Worm (Caenorhabditis elegans) whole organism, late embryonic: Measurements from ENCODE around the gene anmt-1.

Source experiments
- C08G9.2 ChIP-seq: sonication (generic microtip); optimal IDR thresholded peaks from 2 replicates; lab custom pipeline; 2016; ENCODE audit warnings: mild to moderate bottlenecking, missing genetic modification characterization, moderate library complexity, missing compliant biosample characterization
- C38D4.7 ChIP-seq: fragments of 200-800 bp; sonication (Bioruptor generic); optimal IDR thresholded peaks from 2 replicates; lab custom pipeline; 2018; ENCODE audit warnings: mild to moderate bottlenecking, missing genetic modification characterization, moderate library complexity, missing compliant biosample characterization
- K09A11.1 ChIP-seq: sonication (generic microtip); optimal IDR thresholded peaks from 2 replicates; lab custom pipeline; 2017; ENCODE audit warnings: antibody characterized with exemption, mild to moderate bottlenecking, missing genetic modification characterization, missing compliant biosample characterization; ENCODE audit not compliant: insufficient read depth
- T23F11.4 ChIP-seq: fragments of 200-800 bp; sonication (Bioruptor generic); optimal IDR thresholded peaks from 2 replicates; lab custom pipeline; 2018; ENCODE audit warnings: mild to moderate bottlenecking, missing genetic modification characterization, missing compliant biosample characterization
- ahr-1 ChIP-seq: sonication (generic microtip); optimal IDR thresholded peaks from 2 replicates; lab custom pipeline; 2016; ENCODE audit warnings: missing genetic modification characterization, missing compliant biosample characterization
- ama-1 ChIP-seq: fragments of 150-350 bp; optimal IDR thresholded peaks from 2 replicates; lab custom pipeline; 2014
- ceh-14 ChIP-seq: sonication (generic microtip); optimal IDR thresholded peaks from 2 replicates; lab custom pipeline; 2016; ENCODE audit warnings: missing genotype, missing genetic modification characterization, missing compliant biosample characterization
- ceh-2 ChIP-seq: sonication (generic microtip); optimal IDR thresholded peaks from 2 replicates; lab custom pipeline; 2016; ENCODE audit warnings: missing genotype, missing genetic modification characterization, missing compliant biosample characterization
- ceh-22 ChIP-seq: sonication (generic microtip); optimal IDR thresholded peaks from 2 replicates; lab custom pipeline; 2017; ENCODE audit warnings: missing biosample characterization, missing genetic modification characterization
- ceh-31 ChIP-seq: sonication (generic microtip); optimal IDR thresholded peaks from 2 replicates; lab custom pipeline; 2016; ENCODE audit warnings: missing genetic modification characterization, missing compliant biosample characterization
- ceh-34 ChIP-seq: sonication (generic microtip); optimal IDR thresholded peaks from 2 replicates; lab custom pipeline; 2016; ENCODE audit warnings: mild to moderate bottlenecking, missing genetic modification characterization, missing compliant biosample characterization
- ceh-45 ChIP-seq: fragments of 200-800 bp; sonication (Bioruptor generic); IDR thresholded peaks from 2 replicates; pipeline ENCODE4 v1.3.6; 2022; ENCODE audit warnings: missing genetic modification reagents, missing genetic modification characterization, missing compliant biosample characterization
- ceh-48 ChIP-seq: sonication (generic microtip); optimal IDR thresholded peaks from 2 replicates; lab custom pipeline; 2016; ENCODE audit warnings: missing genetic modification characterization, inconsistent platforms, missing compliant biosample characterization
- dve-1 ChIP-seq: sonication (generic microtip); optimal IDR thresholded peaks from 2 replicates; lab custom pipeline; 2017; ENCODE audit warnings: antibody characterized with exemption, mild to moderate bottlenecking, missing genetic modification characterization, missing compliant biosample characterization
- elt-2 ChIP-seq: sonication (generic microtip); optimal IDR thresholded peaks from 2 replicates; lab custom pipeline; 2016; ENCODE audit warnings: missing genetic modification reagents, missing genetic modification characterization, missing compliant biosample characterization
- ets-4 ChIP-seq: sonication (generic microtip); optimal IDR thresholded peaks from 2 replicates; lab custom pipeline; 2016; ENCODE audit warnings: missing genetic modification characterization, missing compliant biosample characterization
- eyg-1 ChIP-seq: sonication (generic microtip); optimal IDR thresholded peaks from 2 replicates; lab custom pipeline; 2016; ENCODE audit warnings: missing genotype, missing genetic modification characterization, missing compliant biosample characterization
- fkh-10 ChIP-seq: fragments of 150-350 bp; optimal IDR thresholded peaks from 2 replicates; lab custom pipeline; 2014; ENCODE audit warnings: missing biosample characterization, missing genetic modification reagents, missing genetic modification characterization
- fkh-6 ChIP-seq: sonication (generic microtip); optimal IDR thresholded peaks from 2 replicates; lab custom pipeline; 2016; ENCODE audit warnings: missing genetic modification characterization, missing compliant biosample characterization
- lim-6 ChIP-seq: sonication (generic microtip); optimal IDR thresholded peaks from 2 replicates; lab custom pipeline; 2016; ENCODE audit warnings: missing genetic modification characterization, missing compliant biosample characterization
- lin-11 ChIP-seq: fragments of 200-800 bp; sonication (Bioruptor generic); optimal IDR thresholded peaks from 2 replicates; lab custom pipeline; 2018; ENCODE audit warnings: mild to moderate bottlenecking, missing genetic modification characterization, missing compliant biosample characterization
- mec-3 ChIP-seq: sonication (generic microtip); optimal IDR thresholded peaks from 2 replicates; lab custom pipeline; 2016; ENCODE audit warnings: borderline replicate concordance, missing genetic modification characterization, missing compliant biosample characterization
- nfya-1 ChIP-seq: sonication (generic microtip); optimal IDR thresholded peaks from 2 replicates; lab custom pipeline; 2017; ENCODE audit warnings: missing genetic modification characterization, mild to moderate bottlenecking, missing compliant biosample characterization, antibody characterized with exemption, moderate library complexity
- nhr-11 ChIP-seq: fragments of 150-350 bp; optimal IDR thresholded peaks from 2 replicates; lab custom pipeline; 2014; ENCODE audit warnings: missing biosample characterization, missing genetic modification characterization
- nhr-232 ChIP-seq: sonication (generic microtip); optimal IDR thresholded peaks from 2 replicates; lab custom pipeline; 2016; ENCODE audit warnings: missing genetic modification characterization, missing compliant biosample characterization
- pat-9 ChIP-seq: fragments of 200-800 bp; sonication (Bioruptor generic); optimal IDR thresholded peaks from 2 replicates; lab custom pipeline; 2018; ENCODE audit warnings: mild to moderate bottlenecking, missing genetic modification characterization, moderate library complexity, missing compliant biosample characterization
- pha-2 ChIP-seq: sonication (generic microtip); optimal IDR thresholded peaks from 2 replicates; lab custom pipeline; 2017; ENCODE audit warnings: mild to moderate bottlenecking, missing genetic modification characterization, missing compliant biosample characterization
- pha-4 ChIP-seq: fragments of 150-350 bp; optimal IDR thresholded peaks from 2 replicates; lab custom pipeline; 2018; ENCODE audit warnings: missing biosample characterization, missing genetic modification reagents, missing genetic modification characterization
- pqm-1 ChIP-seq: sonication (generic microtip); optimal IDR thresholded peaks from 2 replicates; lab custom pipeline; 2016; ENCODE audit warnings: missing genetic modification characterization, missing compliant biosample characterization
- syd-9 ChIP-seq: sonication (generic microtip); optimal IDR thresholded peaks from 2 replicates; lab custom pipeline; 2016; ENCODE audit warnings: mild to moderate bottlenecking, missing genetic modification characterization, moderate library complexity, missing compliant biosample characterization
- tbx-2 ChIP-seq: sonication (generic microtip); optimal IDR thresholded peaks from 2 replicates; lab custom pipeline; 2016; ENCODE audit warnings: missing genetic modification characterization, missing compliant biosample characterization
- tbx-7 ChIP-seq: sonication (generic microtip); optimal IDR thresholded peaks from 2 replicates; lab custom pipeline; 2016; ENCODE audit warnings: missing genotype, missing genetic modification characterization, missing compliant biosample characterization
- unc-55 ChIP-seq: sonication (generic microtip); optimal IDR thresholded peaks from 2 replicates; lab custom pipeline; 2017; ENCODE audit warnings: missing biosample characterization, missing genetic modification reagents, missing genetic modification characterization
- unc-86 ChIP-seq: sonication (generic microtip); optimal IDR thresholded peaks from 2 replicates; lab custom pipeline; 2016; ENCODE audit warnings: missing genetic modification characterization, missing compliant biosample characterization
- ztf-16 ChIP-seq: sonication (generic microtip); optimal IDR thresholded peaks from 2 replicates; lab custom pipeline; 2017; ENCODE audit warnings: missing genetic modification characterization, missing compliant biosample characterization

Gene anmt-1

DNA sequence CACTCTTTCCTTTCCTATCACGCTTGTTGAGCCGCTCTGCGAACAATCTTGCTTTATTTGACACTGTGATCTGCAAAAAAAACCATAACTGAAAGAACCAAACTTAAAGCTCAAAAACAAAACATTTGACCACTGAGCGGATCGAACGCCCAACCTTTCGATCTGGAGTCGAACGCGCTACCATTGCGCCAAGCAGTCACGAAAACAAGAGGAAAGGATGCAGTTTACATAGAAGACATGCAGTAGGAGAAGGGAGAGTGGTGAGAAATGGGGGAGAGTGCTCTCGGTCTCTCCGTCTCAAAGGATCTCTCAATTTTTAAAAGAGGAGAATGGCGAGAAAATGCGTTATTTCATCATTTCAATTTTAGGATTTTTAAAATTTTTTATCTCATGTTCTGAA is 6.2 kb upstream of the anmt-1 start (continued):
- TF ChIP-seq mec-3 (tag; lab: Kevin White, UChicago) = peak; percentile 90
- TF ChIP-seq fkh-6 (tag; lab: Kevin White, UChicago) = peak; percentile 94
- peak; percentile 84 for TF ChIP-seq ahr-1
- peak; percentile 93 for TF ChIP-seq unc-86 (tag; lab: Kevin White, UChicago)
- TF ChIP-seq syd-9 (tag; lab: Kevin White, UChicago) = peak; percentile 94
- no peak for TF ChIP-seq pha-4
- no peak for TF ChIP-seq ama-1 (lab: Kevin White, UChicago)
- peak; percentile 92 for TF ChIP-seq ceh-14 (tag; lab: Kevin White, UChicago)
- peak; percentile 91 for TF ChIP-seq ceh-45
- TF ChIP-seq elt-2 = peak; percentile 96
- peak; percentile 87 for TF ChIP-seq dve-1 (tag; lab: Kevin White, UChicago)
- peak; percentile 86 for TF ChIP-seq nhr-232 (tag; lab: Kevin White, UChicago)
- TF ChIP-seq ceh-34 (tag; lab: Kevin White, UChicago) = peak; percentile 97
- peak; percentile 81 for TF ChIP-seq nfya-1
- peak; percentile 90 for TF ChIP-seq C08G9.2 (tag; lab: Kevin White, UChicago)
- peak; percentile 42 for TF ChIP-seq fkh-10 (GFP tag; lab: Kevin White, UChicago)
- TF ChIP-seq C38D4.7 (GFP tag; lab: Kevin White, UChicago) = peak; percentile 91
- TF ChIP-seq K09A11.1 (tag; lab: Kevin White, UChicago) = peak; percentile 91
- peak; percentile 92 for TF ChIP-seq tbx-2 (tag; lab: Kevin White, UChicago)
- TF ChIP-seq T23F11.4 (GFP tag; lab: Kevin White, UChicago) = peak; percentile 94
- TF ChIP-seq ceh-22 (tag; lab: Kevin White, UChicago) = no peak
- peak; percentile 84 for TF ChIP-seq ceh-48 (tag; lab: Kevin White, UChicago)
- TF ChIP-seq nhr-11 (tag; lab: Kevin White, UChicago) = no peak
- TF ChIP-seq pat-9 (tag; lab: Kevin White, UChicago) = peak; percentile 93

DNA sequence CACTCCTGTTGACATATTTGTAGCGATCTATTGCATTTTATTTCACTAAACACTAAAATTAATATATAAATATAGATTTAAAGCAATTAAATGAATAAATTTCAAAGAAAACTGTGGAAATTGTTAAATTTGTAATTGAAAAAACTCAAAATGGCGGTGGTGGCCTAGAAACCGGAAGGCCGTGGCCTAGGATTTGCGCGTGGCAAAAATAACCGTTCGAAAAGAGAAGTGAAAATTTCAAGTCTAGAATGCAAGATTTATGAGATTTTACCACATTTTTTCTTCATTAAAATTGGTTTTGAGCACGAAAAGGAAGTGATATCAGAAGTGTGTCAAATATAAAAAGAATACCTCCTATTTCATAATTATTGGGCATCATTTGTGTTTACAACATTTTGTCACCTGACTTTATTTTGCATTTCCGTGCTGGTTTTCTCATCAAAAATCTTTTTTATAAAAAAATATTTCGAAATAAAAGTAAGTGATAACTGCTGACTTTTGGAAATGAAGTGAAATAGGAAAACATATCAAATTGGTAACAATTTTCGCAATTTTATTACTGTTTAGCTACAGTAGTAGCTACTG is 837 bp upstream of the anmt-1 start, which contains the start of gene fli-1:
Gene fli-1 (minus strand): TSS at position 58 of the 585 bp plus-strand sequence.
- peak; percentile 49 for TF ChIP-seq ceh-31
- TF ChIP-seq C08G9.2 (tag; lab: Kevin White, UChicago) = peak; percentile 68
- TF ChIP-seq tbx-2 (tag; lab: Kevin White, UChicago) = peak; percentile 6
- TF ChIP-seq elt-2 = peak; percentile 18
- peak; percentile 4 for TF ChIP-seq tbx-7 (tag; lab: Kevin White, UChicago)
- peak; percentile 29 for TF ChIP-seq ets-4
- TF ChIP-seq K09A11.1 (tag; lab: Kevin White, UChicago) = no peak
- TF ChIP-seq ceh-2 (tag; lab: Kevin White, UChicago) = peak; percentile 53
- no peak for TF ChIP-seq ceh-48 (tag; lab: Kevin White, UChicago)

DNA sequence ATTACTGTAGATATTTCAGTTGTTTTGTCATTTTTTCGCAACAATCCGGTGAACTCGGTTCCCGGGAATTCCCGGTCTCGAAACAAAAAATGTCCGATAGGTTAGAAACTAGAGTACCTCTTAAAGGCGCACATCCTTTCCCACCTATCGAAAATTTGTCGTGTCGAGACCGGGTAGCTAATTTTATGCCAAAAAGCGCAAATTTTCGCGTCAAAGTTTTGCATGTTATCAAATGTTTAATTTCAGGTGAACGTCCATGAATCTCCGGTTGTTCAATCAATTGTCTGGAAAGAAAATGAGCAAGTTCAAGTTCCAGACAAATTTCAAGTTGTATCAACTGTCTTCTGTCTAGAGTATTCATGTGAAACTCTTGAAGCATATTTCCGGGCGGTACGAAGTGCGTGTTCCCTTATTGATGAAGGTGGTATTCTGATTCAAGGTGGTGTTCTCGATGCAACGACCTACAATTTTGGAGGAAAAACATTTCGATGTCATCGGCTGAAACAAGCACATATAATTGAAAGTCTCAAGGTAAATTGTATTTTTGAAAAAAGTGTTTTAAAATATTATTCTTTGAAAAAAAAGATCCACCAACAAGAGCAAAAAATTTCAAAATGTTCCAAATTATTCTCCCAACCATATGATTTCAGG is 1.1 kb downstream of the anmt-1 start:
- no peak for TF ChIP-seq ztf-16 (tag; lab: Kevin White, UChicago)
- TF ChIP-seq pqm-1 = no peak
- TF ChIP-seq dve-1 (tag; lab: Kevin White, UChicago) = no peak
- peak; percentile 10 for TF ChIP-seq ama-1 (lab: Kevin White, UChicago)
- TF ChIP-seq ahr-1 = no peak

DNA sequence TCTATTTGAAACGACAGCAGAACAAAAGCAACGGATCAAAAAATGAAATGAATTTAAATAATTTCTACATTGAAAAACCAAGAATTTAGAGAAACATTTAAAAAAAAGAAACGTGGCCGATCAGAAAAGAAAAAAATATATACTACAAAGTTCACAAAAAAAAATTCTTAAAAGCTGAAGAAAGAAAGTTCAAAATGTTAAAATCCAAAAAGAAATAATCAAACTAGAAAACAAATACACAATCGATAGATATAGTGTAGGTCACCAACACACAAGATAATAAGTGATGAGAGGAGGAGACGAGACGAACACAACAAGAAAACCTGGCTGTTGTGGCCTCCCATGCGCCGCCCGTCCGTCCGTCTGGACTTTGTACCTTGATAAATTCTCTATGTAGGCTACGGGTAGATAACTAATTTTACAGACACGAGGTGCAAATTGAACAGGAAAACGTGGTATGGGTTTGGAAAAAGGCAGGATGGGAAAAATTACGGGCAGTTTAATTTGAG is 3.9 kb downstream of the anmt-1 start, which contains the start of gene hadb-1:
Gene hadb-1 (minus strand): TSS at position 51 of the 509 bp plus-strand sequence.
- no peak for TF ChIP-seq eyg-1 (tag; lab: Kevin White, UChicago)
- TF ChIP-seq ceh-34 (tag; lab: Kevin White, UChicago) = no peak
- TF ChIP-seq C08G9.2 (tag; lab: Kevin White, UChicago) = no peak
- TF ChIP-seq pha-4 = no peak
- TF ChIP-seq fkh-6 (tag; lab: Kevin White, UChicago) = no peak
- TF ChIP-seq lin-11 = no peak
- no peak for TF ChIP-seq pha-2 (tag; lab: Kevin White, UChicago)
- no peak for TF ChIP-seq lim-6 (tag; lab: Kevin White, UChicago)
- no peak for TF ChIP-seq ama-1 (lab: Kevin White, UChicago)
- TF ChIP-seq mec-3 (tag; lab: Kevin White, UChicago) = no peak
- peak; percentile 22 for TF ChIP-seq unc-55 (GFP tag; lab: Kevin White, UChicago)
- TF ChIP-seq fkh-10 (GFP tag; lab: Kevin White, UChicago) = no peak
- peak; percentile 47 for TF ChIP-seq elt-2
- TF ChIP-seq ceh-45 = no peak
